Fruit fly (Drosophila melanogaster) whole organism, embryonic: Measurements from ENCODE around the gene HBS1.
A peak's percentile ranks its signal among the peaks of the same experiment; 100 is the strongest.

Source experiments
- Asciz ChIP-seq: fragments of 200-800 bp; sonication (Bioruptor generic); optimal IDR thresholded peaks from 2 replicates; lab custom pipeline; 2017; ENCODE audit warnings: missing biosample characterization, mild to moderate bottlenecking, missing genetic modification characterization, missing genetic modification reagents
- CG10209 ChIP-seq: fragments of 200-800 bp; sonication (Bioruptor generic); optimal IDR thresholded peaks from 3 replicates; lab custom pipeline; 2017; ENCODE audit warnings: missing biosample characterization, mild to moderate bottlenecking, missing genetic modification characterization, missing genetic modification reagents
- CG11247 ChIP-seq: fragments of 200-800 bp; sonication (Bioruptor generic); IDR thresholded peaks from 2 replicates; pipeline ENCODE4 v1.3.6; 2022; ENCODE audit warnings: missing biosample characterization, missing genetic modification characterization
- CG12942 ChIP-seq: fragments of 200-800 bp; sonication (Bioruptor generic); optimal IDR thresholded peaks from 3 replicates; lab custom pipeline; 2016; ENCODE audit warnings: missing biosample characterization, missing genetic modification characterization
- CG14050 ChIP-seq: fragments of 200-800 bp; sonication (Bioruptor generic); IDR thresholded peaks from 3 replicates; pipeline ENCODE4 v1.3.6; 2022; ENCODE audit warnings: missing biosample characterization, missing genetic modification characterization
- CG15514 ChIP-seq: fragments of 200-800 bp; sonication (Bioruptor generic); optimal IDR thresholded peaks from 3 replicates; lab custom pipeline; 2017; ENCODE audit warnings: missing biosample characterization, missing genetic modification characterization, mild to moderate bottlenecking, moderate library complexity, missing genetic modification reagents
- CG15601 ChIP-seq: fragments of 200-800 bp; sonication (Bioruptor generic); optimal IDR thresholded peaks from 3 replicates; lab custom pipeline; 2019; ENCODE audit warnings: missing biosample characterization, mild to moderate bottlenecking, missing genetic modification characterization, moderate library complexity
- CG17359 ChIP-seq: fragments of 200-800 bp; sonication (Bioruptor generic); optimal IDR thresholded peaks from 3 replicates; lab custom pipeline; 2018; ENCODE audit warnings: missing biosample characterization, mild to moderate bottlenecking, missing genetic modification characterization, moderate library complexity
- CG2120 ChIP-seq: fragments of 200-800 bp; sonication (Bioruptor generic); optimal IDR thresholded peaks from 3 replicates; lab custom pipeline; 2016; ENCODE audit warnings: missing biosample characterization, missing genetic modification characterization
- CG2202 ChIP-seq: fragments of 200-800 bp; sonication (Bioruptor generic); optimal IDR thresholded peaks from 2 replicates; lab custom pipeline; 2018; ENCODE audit warnings: missing biosample characterization, mild to moderate bottlenecking, missing genetic modification characterization
- CG3163 ChIP-seq: fragments of 200-800 bp; sonication (Bioruptor generic); optimal IDR thresholded peaks from 3 replicates; lab custom pipeline; 2016; ENCODE audit warnings: missing biosample characterization, missing genetic modification characterization
- CG3281 ChIP-seq: fragments of 200-800 bp; sonication (Bioruptor generic); optimal IDR thresholded peaks from 3 replicates; lab custom pipeline; 2017; ENCODE audit warnings: missing biosample characterization, mild to moderate bottlenecking, missing genetic modification characterization
- CG34376 ChIP-seq: fragments of 200-800 bp; sonication (Bioruptor generic); optimal IDR thresholded peaks from 2 replicates; lab custom pipeline; 2018; ENCODE audit warnings: missing biosample characterization, mild to moderate bottlenecking, missing genetic modification characterization
- CG3838 ChIP-seq: fragments of 200-800 bp; sonication (Bioruptor generic); optimal IDR thresholded peaks from 3 replicates; lab custom pipeline; 2016; ENCODE audit warnings: missing biosample characterization, missing genetic modification characterization
- CG4730 ChIP-seq: fragments of 200-800 bp; sonication (Bioruptor generic); IDR thresholded peaks from 2 replicates; pipeline ENCODE4 v1.3.6; 2022; ENCODE audit warnings: missing biosample characterization, missing genetic modification characterization
- CG6175 ChIP-seq: fragments of 200-800 bp; sonication (Bioruptor generic); IDR thresholded peaks from 3 replicates; pipeline ENCODE4 v1.3.6; 2022; ENCODE audit warnings: missing biosample characterization, missing genetic modification characterization
- CG6683 ChIP-seq: fragments of 200-800 bp; sonication (Bioruptor generic); optimal IDR thresholded peaks from 2 replicates; lab custom pipeline; 2017; ENCODE audit warnings: missing biosample characterization, mild to moderate bottlenecking, missing genetic modification characterization, missing genetic modification reagents
- CG6765 ChIP-seq: fragments of 200-800 bp; sonication (Bioruptor generic); optimal IDR thresholded peaks from 3 replicates; lab custom pipeline; 2017; ENCODE audit warnings: missing biosample characterization, mild to moderate bottlenecking, missing genetic modification characterization
- CG8089 ChIP-seq: fragments of 200-800 bp; sonication (Bioruptor generic); optimal IDR thresholded peaks from 3 replicates; lab custom pipeline; 2016; ENCODE audit warnings: missing biosample characterization, missing genetic modification characterization
- CG8359 ChIP-seq: fragments of 200-800 bp; sonication (Bioruptor generic); optimal IDR thresholded peaks from 2 replicates; lab custom pipeline; 2017; ENCODE audit warnings: missing biosample characterization, mild to moderate bottlenecking, missing genetic modification characterization, borderline replicate concordance
- CG9876 ChIP-seq: fragments of 200-800 bp; sonication (Bioruptor generic); optimal IDR thresholded peaks from 2 replicates; lab custom pipeline; 2016; ENCODE audit warnings: missing biosample characterization, missing genetic modification characterization
- Chrac-16 ChIP-seq: fragments of 200-800 bp; sonication (Bioruptor generic); optimal IDR thresholded peaks from 3 replicates; lab custom pipeline; 2016; ENCODE audit warnings: missing biosample characterization, missing genetic modification characterization
- CkIIα-i1 ChIP-seq: fragments of 200-800 bp; sonication (Bioruptor generic); IDR thresholded peaks from 2 replicates; pipeline ENCODE4 v1.3.6; 2022; ENCODE audit warnings: missing biosample characterization, missing genetic modification characterization
- Dp ChIP-seq: fragments of 200-800 bp; sonication (Bioruptor generic); optimal IDR thresholded peaks from 2 replicates; lab custom pipeline; 2018; ENCODE audit warnings: missing biosample characterization, mild to moderate bottlenecking, missing genetic modification characterization, moderate library complexity
- Fer2 ChIP-seq: fragments of 200-800 bp; sonication (Bioruptor generic); optimal IDR thresholded peaks from 2 replicates; lab custom pipeline; 2018; ENCODE audit warnings: missing biosample characterization, mild to moderate bottlenecking, missing genetic modification characterization, moderate library complexity
- HLH4C ChIP-seq: fragments of 200-800 bp; sonication (Bioruptor generic); IDR thresholded peaks from 3 replicates; pipeline ENCODE4 v1.3.6; 2022; ENCODE audit warnings: missing biosample characterization, missing genetic modification characterization; ENCODE audit not compliant: partially characterized antibody
- Hey ChIP-seq: fragments of 200-800 bp; sonication (Bioruptor generic); optimal IDR thresholded peaks from 3 replicates; lab custom pipeline; 2018; ENCODE audit warnings: missing biosample characterization, mild to moderate bottlenecking, missing genetic modification characterization
- Hr51 ChIP-seq, 2 experiments: fragments of 200-800 bp; sonication (Bioruptor generic); optimal IDR thresholded peaks; 2 replicates in 1 of 2; 3 replicates in 1 of 2; lab custom pipeline; 2016 to 2018; ENCODE audit warnings: missing biosample characterization in 2 of 2, missing genetic modification characterization in 2 of 2, mild to moderate bottlenecking in 1 of 2, moderate library complexity in 1 of 2
- Jarid2 ChIP-seq: fragments of 200-800 bp; sonication (Bioruptor generic); optimal IDR thresholded peaks from 3 replicates; lab custom pipeline; 2017; ENCODE audit warnings: mild to moderate bottlenecking, missing biosample characterization, missing genetic modification reagents, missing genetic modification characterization
- Sox100B ChIP-seq: fragments of 200-800 bp; sonication (Bioruptor generic); optimal IDR thresholded peaks from 3 replicates; lab custom pipeline; 2018; ENCODE audit warnings: missing biosample characterization, mild to moderate bottlenecking, missing genetic modification characterization
- Ssrp ChIP-seq: fragments of 200-800 bp; sonication (Bioruptor generic); optimal IDR thresholded peaks from 2 replicates; lab custom pipeline; 2018; ENCODE audit warnings: missing biosample characterization, mild to moderate bottlenecking, missing genetic modification characterization, moderate library complexity
- Xbp1 ChIP-seq: fragments of 200-800 bp; sonication (Bioruptor generic); optimal IDR thresholded peaks from 3 replicates; lab custom pipeline; 2016; ENCODE audit warnings: missing biosample characterization, mild to moderate bottlenecking, missing genetic modification characterization
- bowl ChIP-seq: fragments of 200-800 bp; sonication (Bioruptor generic); IDR thresholded peaks from 2 replicates; pipeline ENCODE4 v1.3.6; 2022; ENCODE audit warnings: missing biosample characterization, missing genetic modification characterization
- cg ChIP-seq: fragments of 200-800 bp; sonication (Bioruptor generic); optimal IDR thresholded peaks from 3 replicates; lab custom pipeline; 2019; ENCODE audit warnings: missing biosample characterization, mild to moderate bottlenecking, missing genetic modification characterization, moderate library complexity
- chinmo ChIP-seq: fragments of 200-800 bp; sonication (Bioruptor generic); IDR thresholded peaks from 4 replicates; pipeline ENCODE4 v1.3.6; 2022; ENCODE audit warnings: missing biosample characterization, missing genetic modification characterization; ENCODE audit not compliant: partially characterized antibody
- inv ChIP-seq: fragments of 200-800 bp; sonication (Bioruptor generic); IDR thresholded peaks from 2 replicates; pipeline ENCODE4 v1.3.6; 2022; ENCODE audit warnings: missing biosample characterization, missing genetic modification characterization; ENCODE audit not compliant: partially characterized antibody
- klu ChIP-seq: fragments of 200-800 bp; sonication (Bioruptor generic); IDR thresholded peaks from 2 replicates; pipeline ENCODE4 v1.3.6; 2022; ENCODE audit warnings: missing biosample characterization, missing genetic modification characterization
- lola ChIP-seq, 3 experiments: fragments of >200 bp in 2 of 3; fragments of 200-800 bp in 1 of 3; sonication (Bioruptor generic) in 1 of 3; optimal IDR thresholded peaks; 2 replicates each; lab custom pipeline; 2017 to 2019; ENCODE audit warnings: missing biosample characterization in 3 of 3, missing genetic modification characterization in 3 of 3, mild to moderate bottlenecking in 1 of 3, moderate library complexity in 1 of 3
- p53 ChIP-seq: fragments of 200-800 bp; sonication (Bioruptor generic); optimal IDR thresholded peaks from 2 replicates; lab custom pipeline; 2016; ENCODE audit warnings: missing biosample characterization, missing genetic modification characterization
- pan ChIP-seq, 4 experiments: fragments of >200 bp in 3 of 4; fragments of 200-800 bp in 1 of 4; sonication (Bioruptor generic) in 1 of 4; optimal IDR thresholded peaks in 3 of 4; IDR thresholded peaks in 1 of 4; 2 replicates each; pipeline versions ENCODE4 v1.3.6 to Lab custom; 2017 to 2022; ENCODE audit warnings: missing biosample characterization in 2 of 4, missing genetic modification characterization in 2 of 4, mixed read lengths in 1 of 4
- pros ChIP-seq: fragments of 200-800 bp; sonication (Bioruptor generic); optimal IDR thresholded peaks from 3 replicates; lab custom pipeline; 2019; ENCODE audit warnings: missing biosample characterization, mild to moderate bottlenecking, missing genetic modification characterization, moderate library complexity
- psq ChIP-seq: fragments of 200-800 bp; sonication (Bioruptor generic); optimal IDR thresholded peaks from 2 replicates; lab custom pipeline; 2017; ENCODE audit warnings: missing biosample characterization, missing genetic modification characterization
- sna ChIP-seq: fragments of 200-800 bp; sonication (Bioruptor generic); IDR thresholded peaks from 2 replicates; pipeline ENCODE4 v1.3.6; 2022; ENCODE audit warnings: missing biosample characterization, missing genetic modification characterization; ENCODE audit not compliant: partially characterized antibody
- stwl ChIP-seq: fragments of 200-800 bp; sonication (Bioruptor generic); optimal IDR thresholded peaks from 3 replicates; lab custom pipeline; 2018; ENCODE audit warnings: missing biosample characterization, mild to moderate bottlenecking, missing genetic modification characterization, moderate library complexity
- trem ChIP-seq: fragments of 200-800 bp; optimal IDR thresholded peaks from 3 replicates; lab custom pipeline; 2019; ENCODE audit warnings: missing biosample characterization, mild to moderate bottlenecking, missing genetic modification characterization, moderate library complexity
- yki ChIP-seq: fragments of >200 bp; optimal IDR thresholded peaks from 3 replicates; lab custom pipeline; 2018

The HBS1 gene

dm6 chr3L:1856467-1857350, 8.3 kb downstream of the HBS1 start, which contains the start of gene CG12024 (continued):
- TF ChIP-seq CG3281 (GFP tag; lab: Kevin White, UChicago) (peak; percentile 62), CG6175 (no peak), Hr51 (GFP tag; optimal IDR thresholded peaks at IDR 0.05; lab: Kevin White, UChicago) (peak; percentile 71 to 75), trem (tag; lab: Kevin White, UChicago) (peak; percentile 86), yki (lab: Kevin White, UChicago) (no peak), Hey (tag; lab: Kevin White, UChicago) (peak; percentile 80), CG8359 (GFP tag; lab: Kevin White, UChicago) (no peak), CG15514 (GFP tag; lab: Kevin White, UChicago) (peak; percentile 87), Asciz (GFP tag; lab: Kevin White, UChicago) (no peak), Dp (GFP tag; lab: Kevin White, UChicago) (peak; percentile 91), CG4730 (GFP tag; lab: Robert Waterston, UW) (peak; percentile 31; the same call in 1 of the 2 replicates), Sox100B (peak; percentile 51), CG12942 (GFP tag; lab: Kevin White, UChicago) (peak; percentile 68), lola (GFP tag; optimal IDR thresholded peaks at IDR 0.05; lab: Kevin White, UChicago) (peak in 2 of 3 experiments; percentile 62 to 90), CG6683 (GFP tag; lab: Kevin White, UChicago) (peak; percentile 41), stwl (tag; lab: Kevin White, UChicago) (peak; percentile 97), Chrac-16 (GFP tag; lab: Kevin White, UChicago) (peak; percentile 83), sna (GFP tag; lab: Robert Waterston, UW) (no peak), inv (GFP tag; lab: Robert Waterston, UW) (no peak), CkIIα-i1 (GFP tag; lab: Robert Waterston, UW) (no peak), CG2120 (GFP tag; lab: Kevin White, UChicago) (peak; percentile 92), CG2202 (no peak), Xbp1 (GFP tag; lab: Kevin White, UChicago) (peak; percentile 82), CG3163 (GFP tag; lab: Kevin White, UChicago) (peak; percentile 62), pros (no peak), CG17359 (tag; lab: Kevin White, UChicago) (peak; percentile 63), CG34376 (GFP tag; lab: Kevin White, UChicago) (no peak), Fer2 (tag; lab: Kevin White, UChicago) (peak; percentile 61), CG10209 (GFP tag; lab: Kevin White, UChicago) (peak; percentile 76), CG9876 (GFP tag; lab: Kevin White, UChicago) (peak; percentile 28), bowl (GFP tag; lab: Robert Waterston, UW) (no peak), CG3838 (peak; percentile 26), klu (GFP tag; lab: Robert Waterston, UW) (peak; percentile 66; the same call in 1 of the 2 replicates), CG6765 (GFP tag; lab: Kevin White, UChicago) (no peak), HLH4C (GFP tag; lab: Robert Waterston, UW) (no peak), p53 (GFP tag; lab: Kevin White, UChicago) (no peak), cg (no peak), CG14050 (GFP tag; lab: Robert Waterston, UW) (peak; percentile 32; the same call in 1 of the 3 replicates), psq (GFP tag; lab: Kevin White, UChicago) (peak; percentile 60), CG8089 (GFP tag; lab: Kevin White, UChicago) (peak; percentile 48), CG15601 (peak; percentile 77), chinmo (GFP tag; lab: Robert Waterston, UW) (no peak), Jarid2 (GFP tag; lab: Kevin White, UChicago) (peak; percentile 33), CG11247 (GFP tag; lab: Robert Waterston, UW) (peak; percentile 8; the same call in 1 of the 2 replicates), pan (optimal IDR thresholded peaks at IDR 0.05; lab: Kevin White, UChicago) (no peak), pan (GFP tag; optimal IDR thresholded peaks at IDR 0.05 in 1 of 2, IDR thresholded peaks at IDR 0.05 in 1 of 2) (peak in 1 of 2 experiments; percentile 38), Ssrp (tag; lab: Kevin White, UChicago) (peak; percentile 70)
